Fruit fly (Drosophila melanogaster): ENCODE data around the gene CG9331.

CG9331 gene

dm6 chr2L:20864764-20865265 lies 42.2 kb downstream of the CG9331 start, which contains the start of gene CG9338 (continued):
- TF ChIP-seq lbe (GFP tag; optimal IDR thresholded peaks at IDR 0.05) (peak; percentile 61), CG12219 (GFP tag; optimal IDR thresholded peaks at IDR 0.05) (peak; percentile 70), pan (optimal IDR thresholded peaks at IDR 0.05) (no peak), pan (GFP tag; optimal IDR thresholded peaks at IDR 0.05 in 1 of 2, IDR thresholded peaks at IDR 0.05 in 1 of 2) (peak in 1 of 2 experiments; percentile 92), pnt (GFP tag; optimal IDR thresholded peaks at IDR 0.05) (peak; percentile 77), Neu2 (GFP tag; optimal IDR thresholded peaks at IDR 0.05; ENCODE audit: borderline replicate concordance) (no peak), NC2α (GFP tag; optimal IDR thresholded peaks at IDR 0.05) (peak; percentile 41), scrt (GFP tag; optimal IDR thresholded peaks at IDR 0.05) (peak; percentile 94), Rx (GFP tag; IDR thresholded peaks at IDR 0.05) (peak; percentile 89), crp (GFP tag; optimal IDR thresholded peaks at IDR 0.05) (peak in 1 of 2 experiments; percentile 32), slou (GFP tag; optimal IDR thresholded peaks at IDR 0.05) (peak; percentile 47), bbx (GFP tag; IDR thresholded peaks at IDR 0.05; ENCODE audit: partially characterized antibody) (peak; percentile 57; the same call in 1 of the 2 replicates), lab (GFP tag; optimal IDR thresholded peaks at IDR 0.05) (peak; percentile 96), Ada2b (GFP tag; IDR thresholded peaks at IDR 0.05) (peak; percentile 72), CG8089 (GFP tag; optimal IDR thresholded peaks at IDR 0.05) (peak; percentile 73), bcd (GFP tag; optimal IDR thresholded peaks at IDR 0.05) (peak; percentile 91), toy (GFP tag; IDR thresholded peaks at IDR 0.05) (peak; percentile 82), nmo (GFP tag; optimal IDR thresholded peaks at IDR 0.05) (peak; percentile 84), amos (GFP tag; IDR thresholded peaks at IDR 0.05; ENCODE audit: partially characterized antibody) (no peak; the same call in 1 of the 2 replicates), CTCF (GFP tag; optimal IDR thresholded peaks at IDR 0.05) (peak; percentile 54), CG18476 (GFP tag; optimal IDR thresholded peaks at IDR 0.05) (peak; percentile 62), B-H1 (GFP tag; IDR thresholded peaks at IDR 0.05) (peak; percentile 91), CG6813 (GFP tag; optimal IDR thresholded peaks at IDR 0.05) (peak; percentile 92), CG11456 (GFP tag; IDR thresholded peaks at IDR 0.05) (no peak; the same call in 1 of the 3 replicates), croc (GFP tag; conservative IDR thresholded peaks at IDR 0.05) (peak; percentile 88), CG7987 (GFP tag; optimal IDR thresholded peaks at IDR 0.05) (peak; percentile 84), Optix (GFP tag; IDR thresholded peaks at IDR 0.05) (peak; percentile 77), BtbVII (GFP tag; optimal IDR thresholded peaks at IDR 0.05) (peak; percentile 92), CG1233 (GFP tag; optimal IDR thresholded peaks at IDR 0.05) (peak; percentile 93), dmrt99B (tag; optimal IDR thresholded peaks at IDR 0.05) (peak; percentile 95), CG10959 (GFP tag; IDR thresholded peaks at IDR 0.05) (no peak), CG5953 (GFP tag; IDR thresholded peaks at IDR 0.05) (peak; percentile 21; the same call in 1 of the 2 replicates), grn (GFP tag; optimal IDR thresholded peaks at IDR 0.05) (peak; percentile 11), peb (GFP tag; IDR thresholded peaks at IDR 0.05) (peak; percentile 88), ranshi (GFP tag; IDR thresholded peaks at IDR 0.05) (peak; percentile 79; the same call in 1 of the 2 replicates), Camta (GFP tag; optimal IDR thresholded peaks at IDR 0.05) (peak; percentile 74), Chrac-16 (GFP tag; optimal IDR thresholded peaks at IDR 0.05) (peak; percentile 64), CG1832 (GFP tag; optimal IDR thresholded peaks at IDR 0.05) (no peak), sisA (GFP tag; IDR thresholded peaks at IDR 0.05) (peak; percentile 80), bigmax (GFP tag; optimal IDR thresholded peaks at IDR 0.05) (peak; percentile 26), CG8359 (GFP tag; optimal IDR thresholded peaks at IDR 0.05; ENCODE audit: borderline replicate concordance) (peak; percentile 85), Gsc (GFP tag; IDR thresholded peaks at IDR 0.05) (no peak), Opbp (GFP tag; IDR thresholded peaks at IDR 0.05; ENCODE audit: partially characterized antibody) (no peak), Dfd (GFP tag; optimal IDR thresholded peaks at IDR 0.05) (no peak), CG13894 (tag; optimal IDR thresholded peaks at IDR 0.05) (peak; percentile 90), CG8765 (GFP tag; IDR thresholded peaks at IDR 0.05) (peak; percentile 49; the same call in 1 of the 2 replicates), CG12744 (GFP tag; optimal IDR thresholded peaks at IDR 0.05) (peak; percentile 54), CG12942 (GFP tag; optimal IDR thresholded peaks at IDR 0.05) (peak; percentile 58), CG12071 (GFP tag; optimal IDR thresholded peaks at IDR 0.05) (peak; percentile 91), chinmo (GFP tag; IDR thresholded peaks at IDR 0.05; ENCODE audit: partially characterized antibody) (0 out of 4 replicates have a peak, but pooled peaks have one; percentile 70)

Data from whole organism, embryonic.